Worm (Caenorhabditis elegans): ENCODE data around the gene glb-1.

DNA sequence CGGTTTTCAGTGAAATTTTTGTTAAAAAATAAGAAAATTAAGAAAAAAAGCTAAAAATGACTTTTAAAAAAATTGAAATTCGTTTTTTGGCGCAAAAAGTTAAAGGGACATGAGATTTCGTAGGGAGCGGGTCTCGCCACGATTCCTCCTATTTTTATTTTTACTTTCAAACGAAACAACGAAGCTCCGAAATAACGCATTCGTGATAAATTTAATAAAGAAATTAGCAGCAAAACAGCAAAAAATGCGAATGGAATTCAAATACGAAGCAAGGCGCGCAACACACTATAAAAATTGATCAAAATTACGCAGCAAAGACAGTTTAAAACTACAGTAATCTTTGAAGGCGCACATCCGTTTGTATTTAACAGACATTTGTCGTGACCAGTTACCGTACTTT, 23.3 kb downstream of the glb-1 start:
- TF ChIP-seq eyg-1 (tag; optimal IDR thresholded peaks at IDR 0.05), result no peak
- no peak for TF ChIP-seq elt-2 (tag; optimal IDR thresholded peaks at IDR 0.05)
- no peak for TF ChIP-seq ceh-31 (tag; optimal IDR thresholded peaks at IDR 0.05)
- no peak for TF ChIP-seq F13H6.1 (tag; optimal IDR thresholded peaks at IDR 0.05)

Data from whole organism, late embryonic.